Fruit fly (Drosophila melanogaster): ENCODE results near the gene P5cr.

Gene P5cr

dm6 chr3R:18991721-18992120 lies 37.0 kb upstream of the P5cr start (continued):
- no peak for TF ChIP-seq CG7556 (GFP tag; optimal IDR thresholded peaks at IDR 0.05)
- TF ChIP-seq gem (tag; optimal IDR thresholded peaks at IDR 0.05), result no peak
- no peak for TF ChIP-seq CG10209 (GFP tag; optimal IDR thresholded peaks at IDR 0.05)
- TF ChIP-seq dimm (GFP tag; IDR thresholded peaks at IDR 0.05), result no peak
- TF ChIP-seq dysf (GFP tag; IDR thresholded peaks at IDR 0.05), result no peak
- TF ChIP-seq CG14710 (tag; optimal IDR thresholded peaks at IDR 0.05), result no peak
- no peak for TF ChIP-seq CG9932 (GFP tag; IDR thresholded peaks at IDR 0.05)
- TF ChIP-seq lab (GFP tag; optimal IDR thresholded peaks at IDR 0.05), result peak; percentile 35
- TF ChIP-seq az2 (GFP tag; optimal IDR thresholded peaks at IDR 0.05), result no peak
- TF ChIP-seq exex (tag; optimal IDR thresholded peaks at IDR 0.05), result peak; percentile 44
- peak; percentile 89 for TF ChIP-seq mirr (GFP tag; optimal IDR thresholded peaks at IDR 0.05)
- peak; percentile 19 for TF ChIP-seq Med (GFP tag)
- no peak for TF ChIP-seq ase (GFP tag; IDR thresholded peaks at IDR 0.05)
- no peak for TF ChIP-seq CG2678 (tag; optimal IDR thresholded peaks at IDR 0.05)
- no peak for TF ChIP-seq CG33557 (GFP tag; optimal IDR thresholded peaks at IDR 0.05)
- no peak for TF ChIP-seq CG11696 (GFP tag; IDR thresholded peaks at IDR 0.05)
- TF ChIP-seq ap (GFP tag; IDR thresholded peaks at IDR 0.05), result no peak
- TF ChIP-seq B-H2 (GFP tag; optimal IDR thresholded peaks at IDR 0.05), result no peak
- no peak for TF ChIP-seq CG15269 (tag; optimal IDR thresholded peaks at IDR 0.05)
- TF ChIP-seq Pdp1 (GFP tag; optimal IDR thresholded peaks at IDR 0.05), result peak in 1 of 2 experiments; percentile 86
- no peak for TF ChIP-seq CG14441 (GFP tag; IDR thresholded peaks at IDR 0.05)
- no peak for TF ChIP-seq Bteb2 (GFP tag; optimal IDR thresholded peaks at IDR 0.05)
- TF ChIP-seq CG12659 (GFP tag; optimal IDR thresholded peaks at IDR 0.05), result no peak
- TF ChIP-seq Optix (GFP tag; IDR thresholded peaks at IDR 0.05), result no peak
- TF ChIP-seq Hr3 (GFP tag; optimal IDR thresholded peaks at IDR 0.05), result no peak
- TF ChIP-seq CG14050 (GFP tag; IDR thresholded peaks at IDR 0.05), result no peak
- TF ChIP-seq CG15601 (tag; optimal IDR thresholded peaks at IDR 0.05), result no peak
- no peak for TF ChIP-seq inv (GFP tag; IDR thresholded peaks at IDR 0.05; ENCODE audit: partially characterized antibody)
- no peak for TF ChIP-seq CG17385 (GFP tag; optimal IDR thresholded peaks at IDR 0.05)
- no peak for TF ChIP-seq Hr78 (GFP tag; optimal IDR thresholded peaks at IDR 0.05)
- no peak for TF ChIP-seq toy (GFP tag; IDR thresholded peaks at IDR 0.05)
- TF ChIP-seq hth (optimal IDR thresholded peaks at IDR 0.05), result no peak
- no peak for TF ChIP-seq CG15073 (GFP tag; optimal IDR thresholded peaks at IDR 0.05)
- no peak for TF ChIP-seq CG6175 (GFP tag; IDR thresholded peaks at IDR 0.05)
- TF ChIP-seq tin (GFP tag; optimal IDR thresholded peaks at IDR 0.05), result no peak
- no peak for TF ChIP-seq CG4282 (GFP tag; optimal IDR thresholded peaks at IDR 0.05)
- TF ChIP-seq CG13287 (GFP tag; IDR thresholded peaks at IDR 0.05; ENCODE audit: partially characterized antibody), result no peak
- no peak for TF ChIP-seq CG11247 (GFP tag; IDR thresholded peaks at IDR 0.05)
- TF ChIP-seq CG8944 (GFP tag; optimal IDR thresholded peaks at IDR 0.05), result no peak
- no peak for TF ChIP-seq CG9876 (GFP tag; optimal IDR thresholded peaks at IDR 0.05)
- TF ChIP-seq CG17568 (GFP tag; optimal IDR thresholded peaks at IDR 0.05), result no peak
- TF ChIP-seq chm (GFP tag; IDR thresholded peaks at IDR 0.05), result no peak
- no peak for TF ChIP-seq ems (GFP tag; optimal IDR thresholded peaks at IDR 0.05)

- peak; percentile 59 for TF ChIP-seq kni (GFP tag; optimal IDR thresholded peaks at IDR 0.05)
- no peak for TF ChIP-seq sc (optimal IDR thresholded peaks at IDR 0.05)
- no peak for TF ChIP-seq sc (GFP tag; optimal IDR thresholded peaks at IDR 0.05)
- peak; percentile 81 for TF ChIP-seq CG8281 (tag; optimal IDR thresholded peaks at IDR 0.05)
- peak; percentile 65; the same call in 2 of the 3 replicates for TF ChIP-seq sr (GFP tag; IDR thresholded peaks at IDR 0.05)
- no peak for TF ChIP-seq CG8765 (GFP tag; IDR thresholded peaks at IDR 0.05)
- TF ChIP-seq oc (tag; optimal IDR thresholded peaks at IDR 0.05), result peak; percentile 8
- 0 out of 3 replicates have a peak, but pooled peaks have one; percentile 14 for TF ChIP-seq Opbp (GFP tag; IDR thresholded peaks at IDR 0.05; ENCODE audit: partially characterized antibody)
- peak; percentile 43 for TF ChIP-seq abd-A (tag; optimal IDR thresholded peaks at IDR 0.05)
- peak; percentile 53 for TF ChIP-seq Blimp-1 (GFP tag; optimal IDR thresholded peaks at IDR 0.05)
- TF ChIP-seq Pdp1 (GFP tag; optimal IDR thresholded peaks at IDR 0.05), result peak in 1 of 2 experiments; percentile 51
Observed at dm6 chr3R:18993159-18993558, 35.6 kb upstream of the P5cr start.
